Worm (Caenorhabditis elegans) whole organism, dauer: ENCODE data around the gene irg-8.

Source experiments
- unc-62 ChIP-seq: sonication (generic microtip); optimal IDR thresholded peaks from 2 replicates; lab custom pipeline; 2017; ENCODE audit warnings: missing biosample characterization, missing genetic modification reagents, missing genetic modification characterization

The irg-8 gene

DNA sequence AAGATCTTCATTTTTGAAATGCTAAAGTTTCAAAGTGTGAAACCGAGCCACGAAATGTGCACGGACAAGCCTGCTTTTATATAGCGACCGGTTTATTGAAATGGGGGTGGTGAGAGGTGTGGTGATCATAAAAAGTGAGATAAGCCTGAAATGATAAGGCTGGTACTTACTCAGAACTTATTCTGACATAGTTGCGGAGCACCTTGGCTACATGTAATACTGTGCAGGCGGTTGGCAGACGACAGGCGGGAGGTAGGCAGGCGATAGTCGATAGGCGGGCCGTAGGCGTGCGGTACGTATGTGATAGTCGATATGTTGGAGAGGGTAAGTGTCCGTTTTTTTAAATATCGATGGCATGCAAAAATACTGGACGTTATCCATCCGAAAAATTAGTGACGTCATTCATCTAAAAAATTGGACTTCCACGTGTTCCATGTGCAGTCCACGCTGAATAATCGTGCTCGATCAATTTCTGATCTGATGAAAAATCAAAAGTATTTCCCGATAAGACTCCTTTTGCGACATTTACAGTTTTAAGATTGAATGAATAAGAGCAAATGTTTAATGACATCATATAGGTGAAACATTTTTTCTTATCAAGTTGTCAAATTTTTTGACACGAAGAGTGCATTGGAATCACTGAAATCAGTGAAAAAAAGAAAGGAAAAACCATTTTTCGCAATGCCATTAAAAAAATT, at the start of gene irg-8:
Gene irg-8, minus strand, starts transcription at position 51 of the 698 bp plus-strand sequence.
- TF ChIP-seq unc-62 (GFP tag; lab: Kevin White, UChicago), result no peak

DNA sequence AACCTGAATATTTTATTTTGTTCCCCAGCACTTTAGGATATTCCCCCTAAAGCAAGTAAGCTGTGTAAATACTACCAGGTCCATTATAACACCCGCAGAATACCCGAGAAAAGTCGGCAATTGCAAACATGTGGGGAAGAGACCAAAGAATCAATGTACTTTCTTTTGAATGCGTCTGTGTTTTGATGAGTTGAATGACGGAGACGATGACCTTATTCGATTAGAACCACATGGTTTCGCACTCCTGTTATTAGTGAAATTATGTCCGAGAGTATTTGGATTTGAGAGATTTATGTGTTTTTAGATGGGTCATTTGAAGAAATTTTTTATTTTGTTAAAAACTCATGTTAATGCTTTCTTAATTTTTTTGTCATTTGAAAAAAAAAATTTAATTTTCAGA, 47.8 kb upstream of the irg-8 start:
- TF ChIP-seq unc-62 (GFP tag; lab: Kevin White, UChicago), result no peak

DNA sequence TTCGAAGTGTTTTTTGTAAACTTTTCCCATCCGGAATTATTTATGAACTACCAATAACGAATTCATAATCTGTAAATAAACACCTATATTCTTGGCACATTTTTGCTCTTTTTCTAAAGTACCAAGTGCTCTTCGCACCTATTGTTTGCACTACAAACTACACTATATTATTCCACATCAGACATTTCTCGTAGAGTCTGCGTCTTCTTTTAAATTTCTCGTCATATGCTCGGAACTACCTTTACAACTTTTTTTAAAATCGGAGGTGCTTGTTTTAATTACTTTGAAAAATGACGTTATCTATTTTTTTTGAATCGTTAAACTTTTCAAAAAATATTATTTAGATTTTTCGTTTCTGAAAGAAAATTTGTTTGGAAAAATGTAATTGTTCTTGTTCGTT, 47.3 kb upstream of the irg-8 start, which contains the start of gene nhr-201:
Gene nhr-201, plus strand, starts transcription at position 29 of the 400 bp plus-strand sequence.
- no peak for TF ChIP-seq unc-62 (GFP tag; lab: Kevin White, UChicago)

DNA sequence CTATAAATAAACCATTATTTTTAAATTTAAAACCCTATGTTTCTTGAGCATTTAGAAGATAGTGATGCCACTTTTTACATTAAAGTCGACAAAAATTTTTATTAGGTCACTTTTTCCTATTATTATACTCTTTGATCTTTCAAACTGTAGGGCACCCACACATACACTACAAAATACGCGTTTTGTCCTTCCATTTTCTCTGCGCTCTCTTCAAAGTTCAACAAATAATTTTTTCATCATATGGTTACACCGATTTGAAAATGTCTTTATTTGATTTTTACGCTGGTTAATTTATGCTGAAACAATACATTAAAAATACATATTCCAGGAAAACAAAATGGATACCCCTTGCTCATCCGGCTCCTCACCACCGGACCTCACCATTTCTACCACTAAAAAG, 44.8 kb upstream of the irg-8 start, which contains the start of gene nhr-202:
Gene nhr-202, plus strand, starts transcription at position 326 of the 400 bp plus-strand sequence.
- TF ChIP-seq unc-62 (GFP tag; lab: Kevin White, UChicago), result no peak

- no peak for TF ChIP-seq unc-62 (GFP tag; lab: Kevin White, UChicago)
Measured at ce11 chrV:459464-459863, 42.0 kb upstream of the irg-8 start, which contains the start of gene nhr-203. Gene nhr-203, plus strand, starts transcription at chrV:459795.

ce11 chrV:457839-458238, 40.3 kb upstream of the irg-8 start:
- TF ChIP-seq unc-62 (GFP tag; lab: Kevin White, UChicago), result no peak

- no peak for TF ChIP-seq unc-62 (GFP tag; lab: Kevin White, UChicago)
Measured at ce11 chrV:453569-453968, 36.1 kb upstream of the irg-8 start, which contains the start of gene nhr-98. Gene nhr-98, plus strand, starts transcription at chrV:453869.

DNA sequence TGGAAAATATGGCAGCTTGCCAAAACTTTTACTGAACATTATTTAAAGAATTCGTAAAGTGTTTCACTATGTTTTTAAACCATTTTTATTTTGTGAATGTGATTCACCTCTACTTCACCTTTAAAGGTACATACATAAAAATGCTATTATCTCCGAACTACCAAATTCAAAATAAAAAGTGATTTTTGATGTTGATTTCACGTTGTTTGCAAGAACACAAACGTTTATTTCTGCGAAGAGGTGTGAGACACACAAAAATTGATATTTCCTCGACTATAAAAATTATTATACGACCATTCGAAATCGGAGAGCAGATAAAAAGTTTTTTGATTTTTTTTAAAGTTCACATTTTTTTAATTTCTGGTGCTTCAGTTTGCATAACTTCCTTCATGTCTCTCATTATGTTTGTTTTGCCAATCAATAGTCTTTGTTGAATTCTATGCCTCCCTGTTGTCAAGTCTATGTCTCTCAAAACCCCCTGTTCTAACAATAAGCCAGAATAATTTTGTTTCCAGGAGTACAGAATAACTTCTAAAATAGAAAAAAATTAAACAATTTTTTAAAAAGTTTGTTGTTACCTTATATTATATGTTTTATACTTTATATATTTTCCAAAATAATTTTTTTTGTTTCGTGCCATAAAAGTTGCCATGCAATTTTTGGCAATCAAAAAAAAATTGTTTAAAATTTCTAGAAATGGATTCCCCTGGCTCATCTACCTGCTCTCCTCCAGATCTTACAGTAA, 33.4 kb upstream of the irg-8 start, which contains the start of gene nhr-123:
Gene nhr-123, plus strand, starts transcription at position 695 of the 745 bp plus-strand sequence.
- no peak for TF ChIP-seq unc-62 (GFP tag; lab: Kevin White, UChicago)

DNA sequence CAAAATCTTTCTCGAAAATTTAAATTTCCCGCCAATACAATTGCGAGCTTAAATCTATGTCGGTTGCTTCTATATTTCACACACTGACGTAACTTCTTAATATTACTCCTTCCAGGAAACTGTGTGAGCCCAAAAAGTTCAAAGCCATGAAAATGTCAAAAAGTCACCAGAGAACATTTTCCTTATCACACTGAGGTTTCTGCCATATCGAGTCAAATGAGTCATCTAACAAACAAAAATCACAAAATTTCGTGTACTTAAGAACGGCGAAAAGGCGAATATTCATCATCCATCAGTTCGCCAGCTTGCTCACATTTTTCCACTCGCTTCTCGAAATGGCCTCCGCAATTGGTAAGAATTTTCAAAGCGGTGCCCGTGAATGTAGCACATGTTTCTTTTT, 32.2 kb upstream of the irg-8 start, which contains the start of gene M02H5.8:
Gene M02H5.8, plus strand, starts transcription at position 297 of the 400 bp plus-strand sequence.
- no peak for TF ChIP-seq unc-62 (GFP tag; lab: Kevin White, UChicago)

ce11 chrV:449130-449529, 31.6 kb upstream of the irg-8 start, which contains the start of gene srh-35:
Gene srh-35, minus strand, starts transcription at chrV:449230.
- TF ChIP-seq unc-62 (GFP tag; lab: Kevin White, UChicago), result no peak

DNA sequence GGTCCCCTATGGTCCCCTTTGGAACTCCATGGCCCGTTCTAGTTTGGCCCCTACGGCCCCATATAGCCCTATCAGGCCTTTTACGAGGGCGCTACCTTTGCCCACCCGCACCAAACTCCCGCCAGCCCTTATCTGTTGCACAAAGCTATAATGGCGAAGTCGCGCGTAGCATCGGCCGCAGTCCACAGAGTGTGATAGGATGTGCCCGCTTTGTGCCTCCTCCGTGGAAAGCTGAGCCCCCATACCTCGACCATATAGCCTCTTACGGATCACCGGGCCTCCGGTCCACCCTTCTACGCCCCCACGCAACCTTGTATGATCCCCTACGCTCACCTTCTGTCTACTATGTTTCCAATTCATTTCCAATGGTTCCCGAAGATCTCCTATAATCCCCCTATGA, 29.5 kb upstream of the irg-8 start:
- no peak for TF ChIP-seq unc-62 (GFP tag; lab: Kevin White, UChicago)

ce11 chrV:446574-446973, 29.1 kb upstream of the irg-8 start, which contains the start of gene srh-34:
Gene srh-34, minus strand, starts transcription at chrV:446674.
- TF ChIP-seq unc-62 (GFP tag; lab: Kevin White, UChicago), result no peak

ce11 chrV:443193-443592, 25.7 kb upstream of the irg-8 start, which contains the start of gene srh-33:
Gene srh-33, minus strand, starts transcription at chrV:443293.
- no peak for TF ChIP-seq unc-62 (GFP tag; lab: Kevin White, UChicago)

ce11 chrV:440923-441322, 23.4 kb upstream of the irg-8 start, which contains the start of gene B0554.7:
Gene B0554.7, minus strand, starts transcription at chrV:441023.
- no peak for TF ChIP-seq unc-62 (GFP tag; lab: Kevin White, UChicago)

- no peak for TF ChIP-seq unc-62 (GFP tag; lab: Kevin White, UChicago)
Measured at ce11 chrV:439183-439749, 21.8 kb upstream of the irg-8 start.

DNA sequence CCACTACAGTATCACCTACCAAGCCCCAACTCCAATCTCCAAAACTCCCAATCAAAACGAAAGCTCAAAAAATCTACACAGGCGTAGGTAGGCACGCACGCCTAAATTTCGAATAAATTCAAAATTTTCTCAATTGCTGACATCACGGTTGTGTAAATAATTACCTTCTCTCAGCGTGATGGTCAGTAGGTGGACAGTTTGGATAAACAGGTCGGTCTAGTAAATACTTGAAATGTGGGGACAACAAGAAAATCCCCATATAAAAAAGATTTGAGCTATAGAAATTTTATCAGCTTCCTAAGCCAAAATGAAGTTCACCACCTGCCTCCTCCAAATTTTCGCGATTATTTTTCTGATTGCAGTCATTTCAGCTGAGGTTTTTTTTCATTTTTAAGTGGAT, 20.6 kb upstream of the irg-8 start, which contains the start of gene B0554.1:
Gene B0554.1, plus strand, starts transcription at position 301 of the 400 bp plus-strand sequence.
- no peak for TF ChIP-seq unc-62 (GFP tag; lab: Kevin White, UChicago)
